Fruit fly (Drosophila melanogaster) whole organism, embryonic: Measurements from ENCODE around the gene CG8176.
A peak's percentile ranks its signal among the peaks of the same experiment; 100 is the strongest.

Experiments
- Bgb ChIP-seq: fragments of 200-800 bp; sonication (Bioruptor generic); IDR thresholded peaks from 2 replicates; pipeline ENCODE4 v1.3.6; 2022; ENCODE audit warnings: missing biosample characterization, missing genetic modification characterization; ENCODE audit not compliant: partially characterized antibody
- Bteb2 ChIP-seq: fragments of 200-800 bp; sonication (Bioruptor generic); optimal IDR thresholded peaks from 2 replicates; lab custom pipeline; 2016; ENCODE audit warnings: missing biosample characterization, missing genetic modification characterization
- CG1024 ChIP-seq: fragments of 200-800 bp; sonication (Bioruptor generic); IDR thresholded peaks from 2 replicates; pipeline ENCODE4 v1.3.6; 2022; ENCODE audit warnings: missing biosample characterization, missing genetic modification characterization
- CG10366 ChIP-seq: fragments of 200-800 bp; sonication (Bioruptor generic); IDR thresholded peaks from 2 replicates; pipeline ENCODE4 v1.3.6; 2022; ENCODE audit warnings: missing biosample characterization, missing genetic modification characterization
- CG10543 ChIP-seq: fragments of 200-800 bp; sonication (Bioruptor generic); optimal IDR thresholded peaks from 3 replicates; lab custom pipeline; 2017; ENCODE audit warnings: missing biosample characterization, mild to moderate bottlenecking, missing genetic modification characterization, moderate library complexity
- CG11085 ChIP-seq: fragments of 200-800 bp; sonication (Bioruptor generic); IDR thresholded peaks from 2 replicates; pipeline ENCODE4 v1.3.6; 2022; ENCODE audit warnings: missing biosample characterization, missing genetic modification characterization
- CG11560 ChIP-seq: fragments of 200-800 bp; sonication (Bioruptor generic); IDR thresholded peaks from 3 replicates; pipeline ENCODE4 v1.3.6; 2022; ENCODE audit warnings: missing biosample characterization, missing genetic modification characterization
- CG12659 ChIP-seq: fragments of 200-800 bp; sonication (Bioruptor generic); optimal IDR thresholded peaks from 3 replicates; lab custom pipeline; 2017; ENCODE audit warnings: mild to moderate bottlenecking, missing biosample characterization, missing genetic modification reagents, missing genetic modification characterization
- CG14050 ChIP-seq: fragments of 200-800 bp; sonication (Bioruptor generic); IDR thresholded peaks from 3 replicates; pipeline ENCODE4 v1.3.6; 2022; ENCODE audit warnings: missing biosample characterization, missing genetic modification characterization
- CG14965 ChIP-seq: fragments of 200-800 bp; sonication (Bioruptor generic); optimal IDR thresholded peaks from 2 replicates; lab custom pipeline; 2016; ENCODE audit warnings: missing biosample characterization, missing genetic modification characterization, borderline replicate concordance
- CG15479 ChIP-seq: fragments of 200-800 bp; sonication (Bioruptor generic); optimal IDR thresholded peaks from 3 replicates; lab custom pipeline; 2019; ENCODE audit warnings: missing biosample characterization, mild to moderate bottlenecking, missing genetic modification characterization, moderate library complexity
- CG1602 ChIP-seq: fragments of 200-800 bp; sonication (Bioruptor generic); optimal IDR thresholded peaks from 3 replicates; lab custom pipeline; 2016; ENCODE audit warnings: missing biosample characterization, missing genetic modification characterization
- CG1603 ChIP-seq: fragments of 200-800 bp; sonication (Bioruptor generic); optimal IDR thresholded peaks from 2 replicates; lab custom pipeline; 2019; ENCODE audit warnings: missing biosample characterization, mild to moderate bottlenecking, missing genetic modification characterization, moderate library complexity
- CG17912 ChIP-seq: fragments of 200-800 bp; sonication (Bioruptor generic); optimal IDR thresholded peaks from 2 replicates; lab custom pipeline; 2018; ENCODE audit warnings: missing biosample characterization, mild to moderate bottlenecking, missing genetic modification characterization
- CG2199 ChIP-seq: fragments of 200-800 bp; sonication (Bioruptor generic); IDR thresholded peaks from 3 replicates; pipeline ENCODE4 v1.3.6; 2022; ENCODE audit warnings: missing biosample characterization, missing genetic modification characterization
- CG3163 ChIP-seq: fragments of 200-800 bp; sonication (Bioruptor generic); optimal IDR thresholded peaks from 3 replicates; lab custom pipeline; 2016; ENCODE audit warnings: missing biosample characterization, missing genetic modification characterization
- CG43689 ChIP-seq: fragments of 200-800 bp; sonication (Bioruptor generic); IDR thresholded peaks from 2 replicates; pipeline ENCODE4 v1.3.6; 2022; ENCODE audit warnings: missing biosample characterization, missing genetic modification characterization
- CG4820 ChIP-seq: fragments of 200-800 bp; sonication (Bioruptor generic); optimal IDR thresholded peaks from 3 replicates; lab custom pipeline; 2016; ENCODE audit warnings: missing biosample characterization, missing genetic modification characterization
- CG7839 ChIP-seq: fragments of 200-800 bp; sonication (Bioruptor generic); optimal IDR thresholded peaks from 3 replicates; lab custom pipeline; 2018; ENCODE audit warnings: missing biosample characterization, mild to moderate bottlenecking, missing genetic modification characterization, moderate library complexity
- CG8944 ChIP-seq: fragments of 200-800 bp; sonication (Bioruptor generic); optimal IDR thresholded peaks from 3 replicates; lab custom pipeline; 2016; ENCODE audit warnings: missing biosample characterization, missing genetic modification characterization
- CTCF ChIP-seq: fragments of 200-800 bp; sonication (Bioruptor generic); optimal IDR thresholded peaks from 2 replicates; lab custom pipeline; 2017; ENCODE audit warnings: missing biosample characterization, mild to moderate bottlenecking, missing genetic modification characterization, moderate library complexity
- CrebB ChIP-seq: fragments of 200-800 bp; sonication (Bioruptor generic); optimal IDR thresholded peaks from 3 replicates; lab custom pipeline; 2018; ENCODE audit warnings: missing biosample characterization, mild to moderate bottlenecking, missing genetic modification characterization
- Dad ChIP-seq: fragments of 200-800 bp; sonication (Bioruptor generic); optimal IDR thresholded peaks from 3 replicates; lab custom pipeline; 2016; ENCODE audit warnings: missing biosample characterization, missing genetic modification characterization
- Dip3 ChIP-seq: fragments of 200-800 bp; sonication (Bioruptor generic); optimal IDR thresholded peaks from 3 replicates; lab custom pipeline; 2016; ENCODE audit warnings: missing biosample characterization, missing genetic modification characterization
- E2f1 ChIP-seq: fragments of 200-800 bp; sonication (Bioruptor generic); IDR thresholded peaks from 2 replicates; pipeline ENCODE4 v1.3.6; 2022; ENCODE audit warnings: missing biosample characterization, missing genetic modification characterization
- HLHmδ ChIP-seq: fragments of 200-800 bp; sonication (Bioruptor generic); optimal IDR thresholded peaks from 2 replicates; lab custom pipeline; 2018; ENCODE audit warnings: missing biosample characterization, mild to moderate bottlenecking, missing genetic modification characterization, moderate library complexity
- Hr39 ChIP-seq: fragments of >200 bp; optimal IDR thresholded peaks from 2 replicates; lab custom pipeline; 2017
- Hr78 ChIP-seq, 2 experiments: fragments of 200-800 bp in 1 of 2; fragments of >200 bp in 1 of 2; sonication (Bioruptor generic) in 1 of 2; optimal IDR thresholded peaks; 2 replicates each; lab custom pipeline; 2017 to 2019; ENCODE audit warnings: missing biosample characterization in 2 of 2, missing genetic modification characterization in 2 of 2, mild to moderate bottlenecking in 1 of 2, moderate library complexity in 1 of 2
- Myb ChIP-seq: fragments of 200-800 bp; sonication (Bioruptor generic); optimal IDR thresholded peaks from 2 replicates; lab custom pipeline; 2016; ENCODE audit warnings: missing biosample characterization, missing genetic modification characterization
- NK7.1 ChIP-seq: fragments of 200-800 bp; sonication (Bioruptor generic); optimal IDR thresholded peaks from 3 replicates; lab custom pipeline; 2016; ENCODE audit warnings: missing biosample characterization, missing genetic modification characterization
- PHDP ChIP-seq: fragments of 200-800 bp; sonication (Bioruptor generic); optimal IDR thresholded peaks from 3 replicates; lab custom pipeline; 2018; ENCODE audit warnings: missing biosample characterization, mild to moderate bottlenecking, missing genetic modification characterization, moderate library complexity
- Pdp1 ChIP-seq, 2 experiments: fragments of 200-800 bp; sonication (Bioruptor generic); optimal IDR thresholded peaks; 3 replicates each; lab custom pipeline; 2016; ENCODE audit warnings: missing biosample characterization in 2 of 2, missing genetic modification characterization in 2 of 2, mild to moderate bottlenecking in 1 of 2, moderate library complexity in 1 of 2
- Six4 ChIP-seq: fragments of 200-800 bp; sonication (Bioruptor generic); optimal IDR thresholded peaks from 2 replicates; lab custom pipeline; 2016; ENCODE audit warnings: missing biosample characterization, missing genetic modification characterization
- Trl ChIP-seq, 3 experiments: fragments of >200 bp in 2 of 3; fragments of 200-800 bp in 1 of 3; sonication (Bioruptor generic) in 1 of 3; optimal IDR thresholded peaks; 2 replicates in 1 of 3; 3 replicates in 2 of 3; lab custom pipeline; 2016 to 2017; ENCODE audit warnings: missing biosample characterization in 1 of 3, missing genetic modification characterization in 1 of 3
- Usf ChIP-seq: fragments of 200-800 bp; sonication (Bioruptor generic); optimal IDR thresholded peaks from 2 replicates; lab custom pipeline; 2017; ENCODE audit warnings: missing genotype, missing biosample characterization, missing genetic modification characterization
- cad ChIP-seq: fragments of >200 bp; optimal IDR thresholded peaks from 2 replicates; lab custom pipeline; 2017; ENCODE audit warnings: missing biosample characterization, missing genetic modification characterization
- chinmo ChIP-seq: fragments of 200-800 bp; sonication (Bioruptor generic); IDR thresholded peaks from 4 replicates; pipeline ENCODE4 v1.3.6; 2022; ENCODE audit warnings: missing biosample characterization, missing genetic modification characterization; ENCODE audit not compliant: partially characterized antibody
- chn ChIP-seq: fragments of 200-800 bp; sonication (Bioruptor generic); optimal IDR thresholded peaks from 2 replicates; lab custom pipeline; 2016; ENCODE audit warnings: missing biosample characterization, missing genetic modification characterization
- croc ChIP-seq: fragments of 200-800 bp; sonication (Bioruptor generic); conservative IDR thresholded peaks from 3 replicates; pipeline ENCODE4 v1.3.6; 2022; ENCODE audit warnings: missing biosample characterization, missing genetic modification characterization
- cwo ChIP-seq: fragments of 200-800 bp; sonication (Bioruptor generic); optimal IDR thresholded peaks from 3 replicates; lab custom pipeline; 2017; ENCODE audit warnings: missing biosample characterization, missing genetic modification characterization, mild to moderate bottlenecking, moderate library complexity, missing genetic modification reagents
- grn ChIP-seq: fragments of 200-800 bp; sonication (Bioruptor generic); optimal IDR thresholded peaks from 3 replicates; lab custom pipeline; 2017; ENCODE audit warnings: missing biosample characterization, missing genetic modification characterization
- pzg ChIP-seq: fragments of 200-800 bp; sonication (Bioruptor generic); optimal IDR thresholded peaks from 3 replicates; lab custom pipeline; 2018; ENCODE audit warnings: missing biosample characterization, mild to moderate bottlenecking, missing genetic modification characterization, moderate library complexity
- sc ChIP-seq, 3 experiments: fragments of >200 bp in 2 of 3; fragments of 200-800 bp in 1 of 3; sonication (Bioruptor generic) in 1 of 3; optimal IDR thresholded peaks; 2 replicates in 2 of 3; 3 replicates in 1 of 3; lab custom pipeline; 2017; ENCODE audit warnings: mild to moderate bottlenecking in 1 of 3, missing biosample characterization in 1 of 3, missing genetic modification characterization in 1 of 3, missing genetic modification reagents in 1 of 3
- so ChIP-seq: fragments of 200-800 bp; sonication (Bioruptor generic); IDR thresholded peaks from 3 replicates; pipeline ENCODE4 v1.3.6; 2022; ENCODE audit warnings: missing biosample characterization, missing genetic modification characterization
- sob ChIP-seq: fragments of 200-800 bp; sonication (Bioruptor generic); IDR thresholded peaks from 2 replicates; pipeline ENCODE4 v1.3.6; 2022; ENCODE audit warnings: missing biosample characterization, missing genetic modification characterization
- sug ChIP-seq: fragments of 200-800 bp; optimal IDR thresholded peaks from 2 replicates; lab custom pipeline; 2019; ENCODE audit warnings: missing biosample characterization, mild to moderate bottlenecking, missing genetic modification characterization, moderate library complexity
- tap ChIP-seq: fragments of 200-800 bp; optimal IDR thresholded peaks from 3 replicates; lab custom pipeline; 2019; ENCODE audit warnings: missing biosample characterization, mild to moderate bottlenecking, missing genetic modification characterization, moderate library complexity
- tio ChIP-seq: fragments of 200-800 bp; sonication (Bioruptor generic); optimal IDR thresholded peaks from 2 replicates; lab custom pipeline; 2017; ENCODE audit warnings: missing biosample characterization, missing genetic modification characterization, inconsistent platforms
- tll ChIP-seq, 2 experiments: fragments of 200-800 bp in 1 of 2; fragments of >200 bp in 1 of 2; sonication (Bioruptor generic) in 1 of 2; optimal IDR thresholded peaks; 2 replicates each; lab custom pipeline; 2017 to 2019; ENCODE audit warnings: missing biosample characterization in 2 of 2, missing genetic modification characterization in 2 of 2, mild to moderate bottlenecking in 1 of 2, moderate library complexity in 1 of 2

The CG8176 gene

dm6 chr3R:9494627-9495009 is 21.2 kb upstream of the CG8176 start, which contains the start of gene phu:
phu (plus strand) TSS chr3R:9494801.
- TF ChIP-seq CG12659 (no peak), CG7839 (tag; lab: Kevin White, UChicago) (peak; percentile 24), Pdp1 (GFP tag; optimal IDR thresholded peaks at IDR 0.05; lab: Kevin White, UChicago) (peak in 1 of 2 experiments; percentile 42), cwo (peak; percentile 96), grn (GFP tag; lab: Kevin White, UChicago) (peak; percentile 39), CG1602 (no peak), Hr78 (GFP tag; optimal IDR thresholded peaks at IDR 0.05; lab: Kevin White, UChicago) (peak in 1 of 2 experiments; percentile 39), chinmo (GFP tag; lab: Robert Waterston, UW) (0 out of 4 replicates have a peak, but pooled peaks have one; percentile 27), CG2199 (0 out of 3 replicates have a peak, but pooled peaks have one; percentile 9), CG4820 (GFP tag; lab: Kevin White, UChicago) (no peak), Bteb2 (GFP tag; lab: Kevin White, UChicago) (no peak), croc (GFP tag; lab: Robert Waterston, UW) (0 out of 3 replicates have a peak, but pooled peaks have one; percentile 8), sug (tag; lab: Kevin White, UChicago) (peak; percentile 1), CG1603 (tag; lab: Kevin White, UChicago) (no peak), CG3163 (GFP tag; lab: Kevin White, UChicago) (no peak), Myb (no peak)

- no peak for TF ChIP-seq CG14050 (GFP tag; lab: Robert Waterston, UW)
- peak; percentile 83 for TF ChIP-seq CG12659
- peak; percentile 62 for TF ChIP-seq NK7.1
- TF ChIP-seq CG10543 (GFP tag; lab: Kevin White, UChicago) = peak; percentile 53
- no peak for TF ChIP-seq CG43689 (GFP tag; lab: Robert Waterston, UW)
- no peak for TF ChIP-seq HLHmδ (GFP tag; lab: Kevin White, UChicago)
- peak; percentile 44 for TF ChIP-seq CrebB (tag; lab: Kevin White, UChicago)
- peak; percentile 44; the same call in 1 of the 2 replicates for TF ChIP-seq CG10366 (GFP tag; lab: Robert Waterston, UW)
- TF ChIP-seq Usf = peak; percentile 46
- peak; percentile 99 for TF ChIP-seq pzg (GFP tag; lab: Kevin White, UChicago)
- TF ChIP-seq tap (tag; lab: Kevin White, UChicago) = no peak
- TF ChIP-seq CG11560 (tag; lab: Robert Waterston, UW) = peak; percentile 75; the same call in 2 of the 3 replicates
- TF ChIP-seq CG17912 = peak; percentile 75
- peak; percentile 80 for TF ChIP-seq CG8944 (GFP tag; lab: Kevin White, UChicago)
- no peak for TF ChIP-seq Hr39 (lab: Kevin White, UChicago)
- peak; percentile 81 for TF ChIP-seq Dad (GFP tag; lab: Kevin White, UChicago)
- no peak for TF ChIP-seq cad (GFP tag; lab: Kevin White, UChicago)
- peak; percentile 85 for TF ChIP-seq Bgb
- TF ChIP-seq sc (optimal IDR thresholded peaks at IDR 0.05; lab: Kevin White, UChicago) = no peak
- no peak for TF ChIP-seq sc (GFP tag; optimal IDR thresholded peaks at IDR 0.05; lab: Kevin White, UChicago)
- no peak for TF ChIP-seq tll (GFP tag; optimal IDR thresholded peaks at IDR 0.05; lab: Kevin White, UChicago)
- peak; percentile 67 for TF ChIP-seq chn (GFP tag; lab: Kevin White, UChicago)
- TF ChIP-seq E2f1 = peak; percentile 40; the same call in 1 of the 2 replicates
- no peak for TF ChIP-seq CG15479 (GFP tag; lab: Kevin White, UChicago)
- TF ChIP-seq CG14965 = no peak
- TF ChIP-seq PHDP (tag; lab: Kevin White, UChicago) = peak; percentile 58
- TF ChIP-seq Trl (optimal IDR thresholded peaks at IDR 0.05; lab: Kevin White, UChicago) = no peak
- peak; percentile 92 for TF ChIP-seq Trl (GFP tag; optimal IDR thresholded peaks at IDR 0.05; lab: Kevin White, UChicago)
- TF ChIP-seq Six4 = peak; percentile 20
- no peak for TF ChIP-seq CG1024
- no peak for TF ChIP-seq tio
- peak; percentile 85 for TF ChIP-seq sob (GFP tag; lab: Robert Waterston, UW)
- TF ChIP-seq CG11085 (GFP tag; lab: Robert Waterston, UW) = peak; percentile 78
- peak; percentile 78 for TF ChIP-seq Dip3 (GFP tag; lab: Kevin White, UChicago)
- no peak; the same call in 2 of the 3 replicates for TF ChIP-seq so
- peak; percentile 53 for TF ChIP-seq CTCF (GFP tag; lab: Kevin White, UChicago)
These were observed 19.1 kb upstream of the CG8176 start for dm6 chr3R:9496748-9497147.
